Fruit fly (Drosophila melanogaster): ENCODE results near the gene CG11155.

CG11155 gene

dm6 chr4:1186828-1187227, 60.4 kb downstream of the CG11155 start:
- TF ChIP-seq CG34406 (GFP tag; optimal IDR thresholded peaks at IDR 0.05) (no peak), svp (GFP tag) (no peak), CG16779 (tag; optimal IDR thresholded peaks at IDR 0.05) (no peak), topi (GFP tag; optimal IDR thresholded peaks at IDR 0.05) (no peak), CG3919 (GFP tag; optimal IDR thresholded peaks at IDR 0.05) (no peak), Sox102F (GFP tag; optimal IDR thresholded peaks at IDR 0.05) (no peak), dsx (GFP tag; optimal IDR thresholded peaks at IDR 0.05; ENCODE audit: poor library complexity, severe bottlenecking) (no peak), OdsH (GFP tag; optimal IDR thresholded peaks at IDR 0.05) (no peak), CG8119 (GFP tag; IDR thresholded peaks at IDR 0.05) (no peak), CG11902 (GFP tag; optimal IDR thresholded peaks at IDR 0.05) (no peak), dac (GFP tag; optimal IDR thresholded peaks at IDR 0.05) (no peak), fd59A (GFP tag; optimal IDR thresholded peaks at IDR 0.05) (no peak), acj6 (GFP tag; optimal IDR thresholded peaks at IDR 0.05) (no peak), Sox15 (GFP tag; optimal IDR thresholded peaks at IDR 0.05) (no peak), Lpt (GFP tag; optimal IDR thresholded peaks at IDR 0.05) (no peak), net (GFP tag; optimal IDR thresholded peaks at IDR 0.05) (no peak), CG9139 (GFP tag; optimal IDR thresholded peaks at IDR 0.05) (no peak), spab (GFP tag; optimal IDR thresholded peaks at IDR 0.05) (no peak), Hr4 (GFP tag; optimal IDR thresholded peaks at IDR 0.05) (no peak), ss (GFP tag; optimal IDR thresholded peaks at IDR 0.05) (no peak)
